Fruit fly (Drosophila melanogaster) whole organism, embryonic: ENCODE results near the gene HHEX.
A peak's percentile ranks its signal among the peaks of the same experiment; 100 is the strongest.

ENCODE experiments used
- Bgb ChIP-seq: fragments of 200-800 bp; sonication (Bioruptor generic); IDR thresholded peaks from 2 replicates; pipeline ENCODE4 v1.3.6; 2022; ENCODE audit warnings: missing biosample characterization, missing genetic modification characterization; ENCODE audit not compliant: partially characterized antibody
- Blimp-1 ChIP-seq: fragments of 200-800 bp; sonication (Bioruptor generic); optimal IDR thresholded peaks from 3 replicates; lab custom pipeline; 2018; ENCODE audit warnings: missing biosample characterization, missing genetic modification characterization, mild to moderate bottlenecking, moderate library complexity, missing genetic modification reagents
- CG11695 ChIP-seq: fragments of 200-800 bp; sonication (Bioruptor generic); IDR thresholded peaks from 3 replicates; pipeline ENCODE4 v1.3.6; 2022; ENCODE audit warnings: missing biosample characterization, missing genetic modification characterization
- CG13424 ChIP-seq: fragments of 200-800 bp; sonication (Bioruptor generic); optimal IDR thresholded peaks from 2 replicates; lab custom pipeline; 2019; ENCODE audit warnings: missing biosample characterization, mild to moderate bottlenecking, missing genetic modification characterization, moderate library complexity
- CG16813 ChIP-seq: fragments of 200-800 bp; sonication (Bioruptor generic); IDR thresholded peaks from 3 replicates; pipeline ENCODE4 v1.3.6; 2022; ENCODE audit warnings: missing biosample characterization, missing genetic modification characterization; ENCODE audit not compliant: partially characterized antibody
- CG17328 ChIP-seq: fragments of 200-800 bp; sonication (Bioruptor generic); IDR thresholded peaks from 2 replicates; pipeline ENCODE4 v1.3.6; 2022; ENCODE audit warnings: missing biosample characterization, missing genetic modification characterization
- CG17361 ChIP-seq: fragments of 200-800 bp; sonication (Bioruptor generic); IDR thresholded peaks from 3 replicates; pipeline ENCODE4 v1.3.6; 2022; ENCODE audit warnings: missing biosample characterization, missing genetic modification characterization
- CG31365 ChIP-seq: fragments of 200-800 bp; sonication (Bioruptor generic); optimal IDR thresholded peaks from 2 replicates; lab custom pipeline; 2018; ENCODE audit warnings: missing biosample characterization, mild to moderate bottlenecking, missing genetic modification characterization
- CG32772 ChIP-seq: fragments of 200-800 bp; sonication (Bioruptor generic); IDR thresholded peaks from 2 replicates; pipeline ENCODE4 v1.3.6; 2022; ENCODE audit warnings: missing biosample characterization, missing genetic modification characterization
- CG34224 ChIP-seq: fragments of 200-800 bp; sonication (Bioruptor generic); IDR thresholded peaks from 3 replicates; pipeline ENCODE4 v1.3.6; 2022; ENCODE audit warnings: missing biosample characterization, missing genetic modification characterization; ENCODE audit not compliant: partially characterized antibody
- CG3726 ChIP-seq: fragments of 200-800 bp; sonication (Bioruptor generic); IDR thresholded peaks from 3 replicates; pipeline ENCODE4, ENCODE4 v1.3.6; 2022; ENCODE audit warnings: missing biosample characterization, missing genetic modification characterization
- CG5953 ChIP-seq: fragments of 200-800 bp; sonication (Bioruptor generic); IDR thresholded peaks from 2 replicates; pipeline ENCODE4 v1.3.6; 2022; ENCODE audit warnings: missing biosample characterization, missing genetic modification characterization
- CG6272 ChIP-seq: fragments of 200-800 bp; sonication (Bioruptor generic); IDR thresholded peaks from 2 replicates; pipeline ENCODE4 v1.3.6; 2022; ENCODE audit warnings: missing biosample characterization, missing genetic modification characterization
- CG6791 ChIP-seq: fragments of 200-800 bp; sonication (Bioruptor generic); IDR thresholded peaks from 3 replicates; pipeline ENCODE4 v1.3.6; 2022; ENCODE audit warnings: missing biosample characterization, missing genetic modification characterization; ENCODE audit not compliant: partially characterized antibody
- CG7271 ChIP-seq: fragments of 200-800 bp; sonication (Bioruptor generic); optimal IDR thresholded peaks from 2 replicates; lab custom pipeline; 2018; ENCODE audit warnings: missing biosample characterization, mild to moderate bottlenecking, missing genetic modification characterization, moderate library complexity
- CG8924 ChIP-seq: fragments of 200-800 bp; optimal IDR thresholded peaks from 3 replicates; lab custom pipeline; 2019; ENCODE audit warnings: missing biosample characterization, mild to moderate bottlenecking, missing genetic modification characterization, moderate library complexity
- CG9932 ChIP-seq: fragments of 200-800 bp; sonication (Bioruptor generic); IDR thresholded peaks from 2 replicates; pipeline ENCODE4 v1.3.6; 2022; ENCODE audit warnings: missing biosample characterization, missing genetic modification characterization
- CTCF ChIP-seq: fragments of 200-800 bp; sonication (Bioruptor generic); optimal IDR thresholded peaks from 2 replicates; lab custom pipeline; 2017; ENCODE audit warnings: missing biosample characterization, mild to moderate bottlenecking, missing genetic modification characterization, moderate library complexity
- Dfd ChIP-seq, 2 experiments: fragments of >200 bp; optimal IDR thresholded peaks; 2 replicates each; lab custom pipeline; 2017; ENCODE audit warnings: missing biosample characterization in 2 of 2, missing genetic modification characterization in 2 of 2
- Doc3 ChIP-seq: fragments of 200-800 bp; sonication (Bioruptor generic); IDR thresholded peaks from 3 replicates; pipeline ENCODE4 v1.3.6; 2022; ENCODE audit warnings: missing biosample characterization, missing genetic modification characterization; ENCODE audit not compliant: partially characterized antibody
- E2f2 ChIP-seq: fragments of 200-800 bp; sonication (Bioruptor generic); IDR thresholded peaks from 2 replicates; pipeline ENCODE4 v1.3.6; 2022; ENCODE audit warnings: missing biosample characterization, missing genetic modification characterization
- Hey ChIP-seq: fragments of 200-800 bp; sonication (Bioruptor generic); optimal IDR thresholded peaks from 3 replicates; lab custom pipeline; 2018; ENCODE audit warnings: missing biosample characterization, mild to moderate bottlenecking, missing genetic modification characterization
- Myb ChIP-seq: fragments of 200-800 bp; sonication (Bioruptor generic); optimal IDR thresholded peaks from 2 replicates; lab custom pipeline; 2016; ENCODE audit warnings: missing biosample characterization, missing genetic modification characterization
- Oli ChIP-seq: fragments of 200-800 bp; sonication (Bioruptor generic); optimal IDR thresholded peaks from 2 replicates; lab custom pipeline; 2018; ENCODE audit warnings: missing biosample characterization, mild to moderate bottlenecking, missing genetic modification characterization, moderate library complexity
- amos ChIP-seq: fragments of 200-800 bp; sonication (Bioruptor generic); IDR thresholded peaks from 2 replicates; pipeline ENCODE4 v1.3.6; 2022; ENCODE audit warnings: missing biosample characterization, missing genetic modification characterization; ENCODE audit not compliant: partially characterized antibody
- ara ChIP-seq: fragments of 200-800 bp; sonication (Bioruptor generic); IDR thresholded peaks from 2 replicates; pipeline ENCODE4 v1.3.6; 2022; ENCODE audit warnings: missing biosample characterization, missing genetic modification characterization
- bcd ChIP-seq: fragments of 200-800 bp; sonication (Bioruptor generic); optimal IDR thresholded peaks from 2 replicates; lab custom pipeline; 2017; ENCODE audit warnings: missing biosample characterization, mild to moderate bottlenecking, missing genetic modification characterization
- ci ChIP-seq: fragments of 200-800 bp; sonication (Bioruptor generic); IDR thresholded peaks from 3 replicates; pipeline ENCODE4 v1.3.6; 2022; ENCODE audit warnings: missing biosample characterization, missing genetic modification characterization
- crol ChIP-seq: fragments of 200-800 bp; sonication (Bioruptor generic); IDR thresholded peaks from 2 replicates; pipeline ENCODE4 v1.3.6; 2022; ENCODE audit warnings: missing biosample characterization, missing genetic modification characterization
- emc ChIP-seq: fragments of 200-800 bp; sonication (Bioruptor generic); optimal IDR thresholded peaks from 2 replicates; lab custom pipeline; 2016; ENCODE audit warnings: missing biosample characterization, missing genetic modification characterization
- exex ChIP-seq: fragments of 200-800 bp; sonication (Bioruptor generic); optimal IDR thresholded peaks from 4 replicates; lab custom pipeline; 2018; ENCODE audit warnings: missing biosample characterization, mild to moderate bottlenecking, missing genetic modification characterization, moderate library complexity
- gro ChIP-seq: fragments of 200-800 bp; sonication (Bioruptor generic); optimal IDR thresholded peaks from 2 replicates; lab custom pipeline; 2016; ENCODE audit warnings: missing biosample characterization, missing genetic modification characterization
- gsb-n ChIP-seq: fragments of 200-800 bp; sonication (Bioruptor generic); optimal IDR thresholded peaks from 3 replicates; lab custom pipeline; 2018; ENCODE audit warnings: missing biosample characterization, mild to moderate bottlenecking, missing genetic modification characterization
- hkb ChIP-seq, 2 experiments: fragments of 200-800 bp in 1 of 2; fragments of >200 bp in 1 of 2; sonication (Bioruptor generic) in 1 of 2; IDR thresholded peaks in 1 of 2; optimal IDR thresholded peaks in 1 of 2; 2 replicates each; pipeline versions ENCODE4 v1.3.6 to Lab custom; 2017 to 2022; ENCODE audit warnings: missing biosample characterization in 1 of 2, missing genetic modification characterization in 1 of 2
- jumu ChIP-seq: fragments of 200-800 bp; sonication (Bioruptor generic); optimal IDR thresholded peaks from 3 replicates; lab custom pipeline; 2016; ENCODE audit warnings: missing biosample characterization, missing genetic modification characterization
- kni ChIP-seq: fragments of 200-800 bp; sonication (Bioruptor generic); optimal IDR thresholded peaks from 3 replicates; lab custom pipeline; 2017; ENCODE audit warnings: mild to moderate bottlenecking, missing biosample characterization, missing genetic modification reagents, missing genetic modification characterization
- knrl ChIP-seq: fragments of 200-800 bp; sonication (Bioruptor generic); IDR thresholded peaks from 3 replicates; pipeline ENCODE4 v1.3.6; 2022; ENCODE audit warnings: missing biosample characterization, missing genetic modification characterization; ENCODE audit not compliant: partially characterized antibody
- lab ChIP-seq: fragments of 200-800 bp; sonication (Bioruptor generic); optimal IDR thresholded peaks from 3 replicates; lab custom pipeline; 2017; ENCODE audit warnings: missing biosample characterization, missing genetic modification characterization, mild to moderate bottlenecking, moderate library complexity, missing genetic modification reagents
- oc ChIP-seq: fragments of 200-800 bp; sonication (Bioruptor generic); optimal IDR thresholded peaks from 2 replicates; lab custom pipeline; 2018; ENCODE audit warnings: missing biosample characterization, mild to moderate bottlenecking, missing genetic modification characterization, moderate library complexity
- otp ChIP-seq: fragments of 200-800 bp; sonication (Bioruptor generic); IDR thresholded peaks from 3 replicates; pipeline ENCODE4, ENCODE4 v1.3.6; 2022; ENCODE audit warnings: missing biosample characterization, missing genetic modification characterization
- schlank ChIP-seq: fragments of 200-800 bp; sonication (Bioruptor generic); optimal IDR thresholded peaks from 2 replicates; lab custom pipeline; 2018; ENCODE audit warnings: missing biosample characterization, mild to moderate bottlenecking, missing genetic modification characterization
- sd ChIP-seq: fragments of 200-800 bp; sonication (Bioruptor generic); optimal IDR thresholded peaks from 3 replicates; lab custom pipeline; 2018; ENCODE audit warnings: missing biosample characterization, mild to moderate bottlenecking, missing genetic modification characterization, moderate library complexity
- stwl ChIP-seq: fragments of 200-800 bp; sonication (Bioruptor generic); optimal IDR thresholded peaks from 3 replicates; lab custom pipeline; 2018; ENCODE audit warnings: missing biosample characterization, mild to moderate bottlenecking, missing genetic modification characterization, moderate library complexity
- tap ChIP-seq: fragments of 200-800 bp; optimal IDR thresholded peaks from 3 replicates; lab custom pipeline; 2019; ENCODE audit warnings: missing biosample characterization, mild to moderate bottlenecking, missing genetic modification characterization, moderate library complexity

The HHEX gene

dm6 chr3R:21069742-21070141 lies 11.0 kb downstream of the HHEX start (continued):
- TF ChIP-seq emc (GFP tag; lab: Kevin White, UChicago) (no peak), CG32772 (GFP tag; lab: Robert Waterston, UW) (no peak), hkb (optimal IDR thresholded peaks at IDR 0.05; lab: Kevin White, UChicago) (no peak), hkb (GFP tag; IDR thresholded peaks at IDR 0.05; lab: Robert Waterston, UW) (no peak), CTCF (GFP tag; lab: Kevin White, UChicago) (peak; percentile 81), Dfd (GFP tag; optimal IDR thresholded peaks at IDR 0.05; lab: Kevin White, UChicago) (peak in 1 of 2 experiments; percentile 54), knrl (GFP tag; lab: Robert Waterston, UW) (peak; percentile 62), stwl (tag; lab: Kevin White, UChicago) (peak; percentile 19), Myb (GFP tag; lab: Kevin White, UChicago) (peak; percentile 59), CG17361 (GFP tag; lab: Robert Waterston, UW) (0 out of 3 replicates have a peak, but pooled peaks have one; percentile 21), Bgb (GFP tag; lab: Robert Waterston, UW) (peak; percentile 43), schlank (tag; lab: Kevin White, UChicago) (no peak)

DNA sequence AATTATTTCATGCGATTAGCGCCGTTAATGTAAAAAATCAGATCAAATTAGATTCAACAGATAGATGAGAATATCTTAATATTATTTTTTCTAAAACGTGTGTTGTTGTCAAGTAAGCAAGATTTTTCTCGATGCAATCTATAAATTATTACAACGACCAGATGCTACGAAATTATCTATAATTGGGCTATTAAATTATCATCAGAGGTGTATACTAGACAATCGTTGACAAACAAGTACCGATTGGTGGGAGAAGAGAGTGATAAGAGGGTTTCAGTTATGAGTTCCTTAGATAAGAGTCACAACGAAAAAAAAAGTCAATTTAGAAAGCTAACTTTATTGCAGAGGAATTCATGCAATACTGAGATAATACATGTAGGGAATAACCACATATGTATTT lies 13.2 kb downstream of the HHEX start:
- no peak for TF ChIP-seq CG13424 (tag; lab: Kevin White, UChicago)
- TF ChIP-seq CG6272: no peak
- no peak for TF ChIP-seq CG34224 (GFP tag; lab: Robert Waterston, UW)
- TF ChIP-seq ara (GFP tag; lab: Robert Waterston, UW): no peak
- peak; percentile 67 for TF ChIP-seq exex (tag; lab: Kevin White, UChicago)

- no peak for TF ChIP-seq CG32772 (GFP tag; lab: Robert Waterston, UW)
- TF ChIP-seq CG17361 (GFP tag; lab: Robert Waterston, UW): no peak
- no peak for TF ChIP-seq CG16813 (GFP tag; lab: Robert Waterston, UW)
- TF ChIP-seq otp (GFP tag; lab: Robert Waterston, UW): no peak
- TF ChIP-seq gro (GFP tag; lab: Kevin White, UChicago): no peak
- TF ChIP-seq tap (tag; lab: Kevin White, UChicago): no peak
- TF ChIP-seq exex (tag; lab: Kevin White, UChicago): peak; percentile 8
- TF ChIP-seq CG5953 (GFP tag; lab: Robert Waterston, UW): 0 out of 2 replicates have a peak, but pooled peaks have one; percentile 16
- 0 out of 2 replicates have a peak, but pooled peaks have one; percentile 28 for TF ChIP-seq E2f2
- TF ChIP-seq CG7271 (tag; lab: Kevin White, UChicago): no peak
- TF ChIP-seq crol (GFP tag; lab: Robert Waterston, UW): 0 out of 2 replicates have a peak, but pooled peaks have one; percentile 15
- no peak for TF ChIP-seq amos (GFP tag; lab: Robert Waterston, UW)
- peak; percentile 18 for TF ChIP-seq oc (tag; lab: Kevin White, UChicago)
- no peak for TF ChIP-seq CG3726 (GFP tag; lab: Robert Waterston, UW)
- TF ChIP-seq jumu: no peak
- TF ChIP-seq CG31365 (tag; lab: Kevin White, UChicago): no peak
- no peak for TF ChIP-seq CG17328
- no peak for TF ChIP-seq Hey (tag; lab: Kevin White, UChicago)
- TF ChIP-seq bcd (GFP tag; lab: Kevin White, UChicago): no peak
- peak; percentile 3 for TF ChIP-seq sd (tag; lab: Kevin White, UChicago)
- TF ChIP-seq kni (GFP tag; lab: Kevin White, UChicago): peak; percentile 66
- peak; percentile 33 for TF ChIP-seq CG8924 (tag; lab: Kevin White, UChicago)
- TF ChIP-seq CG6791: 0 out of 3 replicates have a peak, but pooled peaks have one; percentile 21
- no peak for TF ChIP-seq Doc3
- 0 out of 2 replicates have a peak, but pooled peaks have one; percentile 9 for TF ChIP-seq CG9932 (GFP tag; lab: Robert Waterston, UW)
- TF ChIP-seq lab (GFP tag; lab: Kevin White, UChicago): peak; percentile 53
- TF ChIP-seq ci (GFP tag; lab: Robert Waterston, UW): 0 out of 3 replicates have a peak, but pooled peaks have one; percentile 11
- peak; percentile 93 for TF ChIP-seq Blimp-1 (GFP tag; lab: Kevin White, UChicago)
- no peak for TF ChIP-seq Oli (tag; lab: Kevin White, UChicago)
- TF ChIP-seq gsb-n: no peak
- TF ChIP-seq CG11695 (GFP tag; lab: Robert Waterston, UW): no peak
These were observed 14.0 kb downstream of the HHEX start for dm6 chr3R:21066469-21067284.
